Worm (Caenorhabditis elegans): ENCODE results near the gene srlf-12.
A peak's percentile ranks its signal among the peaks of the same experiment; 100 is the strongest.

Gene srlf-12

DNA sequence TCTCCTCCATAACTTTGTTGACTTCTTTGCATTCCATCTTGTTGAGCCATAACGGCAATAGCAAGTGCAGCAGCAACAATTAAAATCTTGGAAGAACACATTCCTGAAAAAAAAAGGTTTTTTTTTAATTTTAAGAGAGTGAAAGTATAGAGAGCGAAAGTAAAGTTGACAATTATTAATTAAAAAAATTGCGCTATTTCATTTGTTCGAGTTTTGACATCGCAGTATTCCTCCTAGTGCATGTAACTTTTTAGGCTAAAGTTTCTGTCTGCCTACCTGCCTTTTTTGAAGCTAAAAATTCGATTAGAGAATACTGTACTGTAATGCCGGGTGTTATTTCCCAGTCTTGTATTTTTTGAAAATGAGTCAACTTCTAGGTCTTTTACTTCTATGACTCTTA lies at the start of gene srlf-12:
Gene srlf-12 (minus strand): TSS at position 101 of the 400 bp plus-strand sequence.
- TF ChIP-seq F13H6.1 (tag; optimal IDR thresholded peaks at IDR 0.05) (no peak), C34F6.9 (tag; optimal IDR thresholded peaks at IDR 0.05) (no peak), lsy-2 (tag; optimal IDR thresholded peaks at IDR 0.05) (no peak), unc-55 (GFP tag; optimal IDR thresholded peaks at IDR 0.05) (no peak), sma-9 (GFP tag; optimal IDR thresholded peaks at IDR 0.05) (no peak), sma-9 (tag; optimal IDR thresholded peaks at IDR 0.05) (no peak), nhr-77 (tag; optimal IDR thresholded peaks at IDR 0.05) (no peak), skn-1 (tag; optimal IDR thresholded peaks at IDR 0.05) (no peak), elt-1 (tag; optimal IDR thresholded peaks at IDR 0.05) (no peak), unc-39 (tag; optimal IDR thresholded peaks at IDR 0.05) (no peak), nhr-10 (tag; optimal IDR thresholded peaks at IDR 0.05) (no peak), mbf-1 (tag; optimal IDR thresholded peaks at IDR 0.05) (no peak), nhr-6 (tag; optimal IDR thresholded peaks at IDR 0.05) (no peak), nhr-129 (tag; optimal IDR thresholded peaks at IDR 0.05) (no peak), ztf-11 (tag; optimal IDR thresholded peaks at IDR 0.05) (no peak)

DNA sequence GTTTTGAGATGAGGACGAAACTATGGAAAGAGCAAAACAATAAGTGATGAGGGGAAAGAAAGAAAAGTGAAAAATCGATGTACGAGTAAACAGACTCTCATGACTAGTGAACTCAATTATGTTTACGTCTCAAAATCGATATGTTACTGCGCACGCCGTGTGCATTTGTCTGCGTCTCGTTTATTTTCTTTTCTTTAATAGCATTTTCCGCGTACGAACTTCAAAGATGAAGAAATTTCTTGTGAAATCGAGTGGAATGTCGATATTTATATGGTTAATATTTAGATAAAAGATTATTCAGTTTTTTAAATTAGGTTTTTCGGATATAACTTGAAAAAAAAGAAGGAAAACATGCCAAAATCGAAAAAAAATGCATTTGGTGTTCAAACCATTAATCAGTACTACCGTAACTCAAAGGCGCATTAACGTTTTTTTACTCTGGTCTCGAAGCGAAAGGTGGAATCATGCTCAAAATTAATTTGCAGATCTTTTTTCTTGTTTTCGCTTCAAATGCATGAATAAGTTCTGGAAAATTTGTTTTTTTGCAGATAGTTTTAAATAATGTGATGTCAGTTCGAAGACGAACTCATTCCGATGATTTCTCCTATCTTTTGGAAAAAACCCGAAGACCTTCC lies 45.1 kb upstream of the srlf-12 start, which contains the start of gene fic-1:
Gene fic-1 (plus strand): TSS at position 549 of the 635 bp plus-strand sequence.
- TF ChIP-seq mdl-1 (tag; optimal IDR thresholded peaks at IDR 0.05), result peak; percentile 77 to 84
- TF ChIP-seq sem-4 (tag; optimal IDR thresholded peaks at IDR 0.05), result peak; percentile 33
- no peak for TF ChIP-seq nhr-11 (tag; optimal IDR thresholded peaks at IDR 0.05)
- TF ChIP-seq snpc-4 (tag; optimal IDR thresholded peaks at IDR 0.05), result peak; percentile 36
- TF ChIP-seq ztf-4 (tag; optimal IDR thresholded peaks at IDR 0.05), result peak; percentile 63
- peak; percentile 37 to 83 for TF ChIP-seq lsy-2 (tag; optimal IDR thresholded peaks at IDR 0.05)
- no peak for TF ChIP-seq dmd-4 (tag; optimal IDR thresholded peaks at IDR 0.05)
- peak; percentile 51 for TF ChIP-seq mab-5 (tag; optimal IDR thresholded peaks at IDR 0.05)
- no peak for TF ChIP-seq unc-62 (GFP tag; optimal IDR thresholded peaks at IDR 0.05)
- no peak for TF ChIP-seq Y55F3AM.14 (GFP tag; optimal IDR thresholded peaks at IDR 0.05)
- peak; percentile 44 for TF ChIP-seq F13H6.1 (tag; optimal IDR thresholded peaks at IDR 0.05)
- peak; percentile 38 for TF ChIP-seq skn-1 (tag; optimal IDR thresholded peaks at IDR 0.05)
- no peak for TF ChIP-seq lin-39 (tag; optimal IDR thresholded peaks at IDR 0.05)
- no peak for TF ChIP-seq nhr-237 (tag; optimal IDR thresholded peaks at IDR 0.05)
- TF ChIP-seq mbf-1 (tag; optimal IDR thresholded peaks at IDR 0.05), result no peak
- peak; percentile 22 for TF ChIP-seq sma-3 (GFP tag; optimal IDR thresholded peaks at IDR 0.05)
- peak; percentile 74 for TF ChIP-seq lin-13 (GFP tag; optimal IDR thresholded peaks at IDR 0.05)
- no peak for TF ChIP-seq alr-1 (tag; optimal IDR thresholded peaks at IDR 0.05)
- TF ChIP-seq gmeb-1 (tag; optimal IDR thresholded peaks at IDR 0.05), result no peak
- peak; percentile 19 for TF ChIP-seq fos-1 (tag; optimal IDR thresholded peaks at IDR 0.05)
- peak; percentile 81 for TF ChIP-seq nhr-129 (tag; optimal IDR thresholded peaks at IDR 0.05)
- TF ChIP-seq unc-55 (GFP tag; optimal IDR thresholded peaks at IDR 0.05), result peak; percentile 94
- peak; percentile 56 for TF ChIP-seq nhr-6 (tag; optimal IDR thresholded peaks at IDR 0.05)
- no peak for TF ChIP-seq nhr-25 (tag; optimal IDR thresholded peaks at IDR 0.05)
- peak; percentile 84 for TF ChIP-seq sma-9 (GFP tag; optimal IDR thresholded peaks at IDR 0.05)
- TF ChIP-seq sma-9 (tag; optimal IDR thresholded peaks at IDR 0.05), result no peak
- TF ChIP-seq lin-11 (tag; optimal IDR thresholded peaks at IDR 0.05), result no peak
- peak; percentile 90 for TF ChIP-seq crh-2 (tag; optimal IDR thresholded peaks at IDR 0.05)
- TF ChIP-seq C34F6.9 (tag; optimal IDR thresholded peaks at IDR 0.05), result peak; percentile 92
- no peak for TF ChIP-seq elt-1 (tag; optimal IDR thresholded peaks at IDR 0.05)
- TF ChIP-seq ama-1 (optimal IDR thresholded peaks at IDR 0.05), result peak; percentile 24
- TF ChIP-seq peb-1 (tag; optimal IDR thresholded peaks at IDR 0.05), result no peak
- no peak for TF ChIP-seq aly-2 (tag; optimal IDR thresholded peaks at IDR 0.05)
- TF ChIP-seq zag-1 (tag; optimal IDR thresholded peaks at IDR 0.05), result peak; percentile 64

DNA sequence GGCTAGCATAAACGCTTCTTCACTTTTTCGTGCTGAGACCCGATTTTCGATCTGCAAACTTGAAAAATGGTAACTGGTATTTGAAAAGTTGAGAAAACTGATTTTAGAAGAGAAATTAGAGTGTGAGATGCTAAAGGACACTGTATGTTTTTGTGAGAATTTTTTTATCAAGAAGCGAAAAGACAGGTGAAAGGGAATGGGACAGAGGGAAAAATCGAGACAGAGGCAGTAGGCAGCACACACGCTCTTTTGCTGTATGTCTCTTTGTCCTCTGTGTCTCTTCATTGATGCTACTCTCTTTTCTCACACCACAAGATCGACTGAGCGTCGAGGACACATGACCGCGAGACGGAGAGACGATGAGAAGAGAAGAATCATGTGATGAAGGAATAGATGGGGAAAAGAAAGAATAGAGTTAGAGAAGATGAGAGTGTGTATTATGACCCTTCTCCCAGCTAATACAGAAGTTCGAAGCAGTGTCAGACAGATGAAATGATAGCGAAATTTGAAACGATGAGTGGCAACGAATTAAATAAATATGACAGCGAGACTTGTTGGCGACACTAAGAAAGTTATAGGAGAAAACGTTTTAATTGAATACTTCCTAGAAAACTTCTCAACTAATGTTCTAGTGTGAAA lies 44.1 kb upstream of the srlf-12 start, which contains the start of gene lgg-2:
Gene lgg-2 (minus strand): TSS at position 51 of the 639 bp plus-strand sequence.
- TF ChIP-seq R02D3.7 (tag; optimal IDR thresholded peaks at IDR 0.05) (no peak), nhr-12 (tag; optimal IDR thresholded peaks at IDR 0.05) (peak; percentile 38), skn-1 (tag; optimal IDR thresholded peaks at IDR 0.05) (peak; percentile 52), zag-1 (tag; optimal IDR thresholded peaks at IDR 0.05) (peak; percentile 78), nhr-25 (tag; optimal IDR thresholded peaks at IDR 0.05) (peak; percentile 98), aly-2 (tag; optimal IDR thresholded peaks at IDR 0.05) (no peak), nhr-21 (tag; optimal IDR thresholded peaks at IDR 0.05) (peak; percentile 98), sem-4 (tag; optimal IDR thresholded peaks at IDR 0.05) (peak; percentile 94), lin-13 (GFP tag; optimal IDR thresholded peaks at IDR 0.05) (peak; percentile 87), nhr-23 (tag; optimal IDR thresholded peaks at IDR 0.05) (no peak), nhr-129 (tag; optimal IDR thresholded peaks at IDR 0.05) (peak; percentile 98), sma-9 (GFP tag; optimal IDR thresholded peaks at IDR 0.05) (peak; percentile 99), sma-9 (tag; optimal IDR thresholded peaks at IDR 0.05) (no peak), nhr-77 (tag; optimal IDR thresholded peaks at IDR 0.05) (no peak), unc-39 (tag; optimal IDR thresholded peaks at IDR 0.05) (no peak), Y55F3AM.14 (GFP tag; optimal IDR thresholded peaks at IDR 0.05) (peak; percentile 94), lsy-2 (tag; optimal IDR thresholded peaks at IDR 0.05) (peak; percentile 75 to 95), elt-1 (tag; optimal IDR thresholded peaks at IDR 0.05) (no peak), ceh-16 (tag; optimal IDR thresholded peaks at IDR 0.05) (peak; percentile 57), alr-1 (tag; optimal IDR thresholded peaks at IDR 0.05) (peak; percentile 56), mbf-1 (tag; optimal IDR thresholded peaks at IDR 0.05) (no peak), mdl-1 (tag; optimal IDR thresholded peaks at IDR 0.05) (peak; percentile 79 to 97), blmp-1 (tag; optimal IDR thresholded peaks at IDR 0.05; ENCODE audit: insufficient read depth) (peak; percentile 99), elt-3 (tag; optimal IDR thresholded peaks at IDR 0.05) (no peak), nhr-11 (tag; optimal IDR thresholded peaks at IDR 0.05) (no peak), fos-1 (tag; optimal IDR thresholded peaks at IDR 0.05) (peak; percentile 97), ztf-4 (tag; optimal IDR thresholded peaks at IDR 0.05) (peak; percentile 97), crh-2 (tag; optimal IDR thresholded peaks at IDR 0.05) (peak; percentile 98), gmeb-1 (tag; optimal IDR thresholded peaks at IDR 0.05) (peak; percentile 88)

All from whole organism, L2 larva.